Fruit fly (Drosophila melanogaster): ENCODE data around the gene CG34041.

- TF ChIP-seq CG8478 (optimal IDR thresholded peaks at IDR 0.05) = no peak
- TF ChIP-seq CTCF (optimal IDR thresholded peaks at IDR 0.05) = no peak
These were observed 6.6 kb upstream of the CG34041 start for dm6 chr3R:30501174-30501573.

Measured in S2 (cell line).